Worm (Caenorhabditis elegans) whole organism, mixed stage, embryonic: ENCODE results near the gene M04B2.2.

ENCODE experiments used
- M03D4.4 ChIP-seq: sonication (generic microtip); optimal IDR thresholded peaks from 2 replicates; lab custom pipeline; 2017; ENCODE audit warnings: mild to moderate bottlenecking, missing genetic modification characterization, missing compliant biosample characterization
- bed-3 ChIP-seq: fragments of 200-800 bp; sonication (Bioruptor generic); optimal IDR thresholded peaks from 3 replicates; lab custom pipeline; 2018; ENCODE audit warnings: mild to moderate bottlenecking, missing genetic modification characterization, moderate library complexity, missing compliant biosample characterization
- blmp-1 ChIP-seq: fragments of 150-350 bp; optimal IDR thresholded peaks from 2 replicates; lab custom pipeline; 2014; ENCODE audit warnings: missing biosample characterization, missing genetic modification characterization
- ceh-39 ChIP-seq: fragments of 150-350 bp; optimal IDR thresholded peaks from 2 replicates; lab custom pipeline; 2014; ENCODE audit warnings: missing biosample characterization, missing genetic modification characterization
- ceh-83 ChIP-seq: fragments of 200-800 bp; sonication (Bioruptor generic); optimal IDR thresholded peaks from 2 replicates; lab custom pipeline; 2018; ENCODE audit warnings: mild to moderate bottlenecking, missing genetic modification characterization, missing compliant biosample characterization
- ces-1 ChIP-seq: fragments of 150-350 bp; optimal IDR thresholded peaks from 2 replicates; lab custom pipeline; 2014; ENCODE audit warnings: missing biosample characterization, missing genetic modification reagents, missing genetic modification characterization
- drap-1 ChIP-seq: fragments of 200-800 bp; sonication (Bioruptor generic); optimal IDR thresholded peaks from 3 replicates; lab custom pipeline; 2018; ENCODE audit warnings: mild to moderate bottlenecking, missing genetic modification characterization, missing compliant biosample characterization
- elt-1 ChIP-seq: sonication (generic microtip); optimal IDR thresholded peaks from 2 replicates; lab custom pipeline; 2017; ENCODE audit warnings: missing genetic modification characterization, mild to moderate bottlenecking, missing compliant biosample characterization, antibody characterized with exemption, moderate library complexity, borderline replicate concordance; ENCODE audit not compliant: insufficient read depth
- flh-1 ChIP-seq: fragments of 200-800 bp; sonication (Bioruptor generic); optimal IDR thresholded peaks from 2 replicates; lab custom pipeline; 2018; ENCODE audit warnings: mild to moderate bottlenecking, missing genetic modification characterization, moderate library complexity, missing compliant biosample characterization
- hlh-1 ChIP-seq: fragments of 150-350 bp; optimal IDR thresholded peaks from 2 replicates; lab custom pipeline; 2014; ENCODE audit warnings: missing biosample characterization, missing genetic modification reagents, missing genetic modification characterization
- lin-13 ChIP-seq: fragments of 150-350 bp; optimal IDR thresholded peaks from 2 replicates; lab custom pipeline; 2014; ENCODE audit warnings: missing biosample characterization, missing genetic modification characterization
- lin-32 ChIP-seq: fragments of 200-800 bp; sonication (Bioruptor generic); optimal IDR thresholded peaks from 2 replicates; lab custom pipeline; 2018; ENCODE audit warnings: mild to moderate bottlenecking, missing genetic modification characterization, missing compliant biosample characterization
- lsy-2 ChIP-seq: fragments of 150-350 bp; optimal IDR thresholded peaks from 2 replicates; lab custom pipeline; 2014; ENCODE audit warnings: missing biosample characterization, missing genetic modification characterization
- mab-5 ChIP-seq: fragments of 150-350 bp; optimal IDR thresholded peaks from 2 replicates; lab custom pipeline; 2014; ENCODE audit warnings: missing biosample characterization, missing genetic modification characterization
- mep-1 ChIP-seq: fragments of 150-350 bp; optimal IDR thresholded peaks from 2 replicates; lab custom pipeline; 2017; ENCODE audit warnings: missing biosample characterization, missing genetic modification reagents, missing genetic modification characterization, inconsistent platforms
- mls-2 ChIP-seq: sonication (generic microtip); optimal IDR thresholded peaks from 2 replicates; lab custom pipeline; 2016; ENCODE audit warnings: mild to moderate bottlenecking, missing genetic modification characterization, moderate library complexity, missing compliant biosample characterization
- nhr-12 ChIP-seq: fragments of 150-350 bp; optimal IDR thresholded peaks from 2 replicates; lab custom pipeline; 2014; ENCODE audit warnings: missing biosample characterization, missing genetic modification characterization
- nhr-2 ChIP-seq: fragments of 150-350 bp; optimal IDR thresholded peaks from 2 replicates; lab custom pipeline; 2014; ENCODE audit warnings: missing biosample characterization, missing genetic modification characterization
- nhr-237 ChIP-seq: fragments of 150-350 bp; optimal IDR thresholded peaks from 2 replicates; lab custom pipeline; 2014; ENCODE audit warnings: missing biosample characterization, missing genetic modification characterization
- nhr-28 ChIP-seq: fragments of 150-350 bp; optimal IDR thresholded peaks from 2 replicates; lab custom pipeline; 2014; ENCODE audit warnings: missing biosample characterization, missing genetic modification characterization
- nhr-76 ChIP-seq: sonication (generic microtip); optimal IDR thresholded peaks from 2 replicates; lab custom pipeline; 2017; ENCODE audit warnings: missing biosample characterization, missing genetic modification characterization
- pha-4 ChIP-seq: fragments of 150-350 bp; optimal IDR thresholded peaks from 2 replicates; lab custom pipeline; 2018; ENCODE audit warnings: missing biosample characterization, missing genetic modification reagents, missing genetic modification characterization
- sem-2 ChIP-seq: fragments of 200-800 bp; sonication (Bioruptor generic); optimal IDR thresholded peaks from 2 replicates; lab custom pipeline; 2018; ENCODE audit warnings: mild to moderate bottlenecking, missing genetic modification characterization, missing compliant biosample characterization
- snpc-4 ChIP-seq: fragments of 150-350 bp; optimal IDR thresholded peaks from 2 replicates; lab custom pipeline; 2014; ENCODE audit warnings: missing biosample characterization, missing genetic modification characterization
- sptf-1 ChIP-seq: sonication (generic microtip); optimal IDR thresholded peaks from 2 replicates; lab custom pipeline; 2017; ENCODE audit warnings: mild to moderate bottlenecking, missing genetic modification characterization, moderate library complexity, missing compliant biosample characterization
- tbx-8 ChIP-seq: fragments of 200-800 bp; sonication (Bioruptor generic); optimal IDR thresholded peaks from 2 replicates; lab custom pipeline; 2018; ENCODE audit warnings: mild to moderate bottlenecking, missing genetic modification characterization, moderate library complexity, missing compliant biosample characterization
- unc-120 ChIP-seq: sonication (generic microtip); optimal IDR thresholded peaks from 2 replicates; lab custom pipeline; 2017; ENCODE audit warnings: missing genetic modification characterization, missing compliant biosample characterization; ENCODE audit not compliant: poor library complexity, severe bottlenecking
- unc-62 ChIP-seq: fragments of 150-350 bp; optimal IDR thresholded peaks from 2 replicates; lab custom pipeline; 2014; ENCODE audit warnings: missing biosample characterization, missing genetic modification reagents, missing genetic modification characterization
- zip-8 ChIP-seq: fragments of 150-350 bp; optimal IDR thresholded peaks from 2 replicates; lab custom pipeline; 2014; ENCODE audit warnings: missing biosample characterization, missing genetic modification characterization
- ztf-11 ChIP-seq: fragments of 150-350 bp; optimal IDR thresholded peaks from 2 replicates; lab custom pipeline; 2014; ENCODE audit warnings: missing biosample characterization, missing genetic modification characterization

The M04B2.2 gene

DNA sequence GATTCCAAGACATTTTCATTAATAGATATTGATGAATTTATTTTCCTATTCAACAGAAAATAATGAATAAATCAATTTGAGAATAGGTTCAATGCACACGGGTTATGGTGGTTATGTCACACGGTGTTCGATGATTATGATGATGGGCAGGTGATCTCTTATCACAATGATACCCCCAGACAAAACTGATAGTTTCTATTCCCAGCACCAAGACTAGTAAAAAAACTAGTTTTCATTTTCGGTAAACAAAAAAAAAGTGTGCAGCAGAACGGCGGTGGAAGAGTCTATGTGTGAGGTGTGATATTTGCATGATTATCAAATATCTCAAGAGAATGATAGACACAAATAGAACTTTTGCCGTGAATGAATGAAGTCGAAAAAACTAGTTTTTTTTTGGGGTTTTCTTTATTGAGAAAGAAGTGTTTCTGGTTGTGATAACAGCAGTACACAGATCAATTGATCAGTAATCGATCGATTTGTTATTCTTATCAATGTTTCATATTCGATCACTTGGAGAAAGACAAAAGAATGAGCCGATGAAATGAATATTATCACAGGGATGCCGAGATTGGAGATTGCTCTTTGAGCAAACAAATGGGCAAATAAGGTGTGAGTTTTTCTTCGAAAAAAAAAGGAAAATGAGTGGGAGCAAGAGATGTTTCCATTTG, 39.8 kb upstream of the M04B2.2 start:
- TF ChIP-seq ceh-39 (tag; lab: Kevin White, UChicago) (no peak), sptf-1 (tag; lab: Kevin White, UChicago) (no peak), zip-8 (no peak), lin-32 (GFP tag; lab: Kevin White, UChicago) (no peak), sem-2 (no peak), drap-1 (GFP tag; lab: Kevin White, UChicago) (no peak)

DNA sequence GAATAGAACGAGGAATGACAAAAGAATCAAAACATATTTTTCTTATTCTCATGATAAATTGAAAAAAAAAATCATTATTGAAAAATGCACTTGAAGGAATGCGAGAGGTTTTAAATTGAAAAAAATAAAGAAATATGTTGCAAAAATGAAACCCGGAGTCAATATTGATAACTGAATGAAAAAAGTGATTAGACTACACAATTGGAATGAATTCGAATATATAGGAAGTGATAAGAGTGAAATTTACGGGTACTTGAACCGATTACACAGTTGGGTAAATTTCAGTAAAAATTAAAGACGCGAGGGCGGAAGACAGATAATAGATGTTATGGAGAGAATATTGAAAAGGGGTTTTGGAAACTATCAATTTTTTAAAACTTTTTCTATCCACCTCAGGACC, 38.8 kb upstream of the M04B2.2 start:
- TF ChIP-seq ces-1 (GFP tag; lab: Kevin White, UChicago), result no peak
- TF ChIP-seq lin-32 (GFP tag; lab: Kevin White, UChicago), result no peak
- no peak for TF ChIP-seq nhr-12
- no peak for TF ChIP-seq blmp-1 (tag; lab: Kevin White, UChicago)
- TF ChIP-seq nhr-76 (tag; lab: Kevin White, UChicago), result no peak
- no peak for TF ChIP-seq unc-62 (GFP tag; lab: Kevin White, UChicago)
- TF ChIP-seq hlh-1 (tag; lab: Kevin White, UChicago), result no peak
- no peak for TF ChIP-seq sptf-1 (tag; lab: Kevin White, UChicago)
- TF ChIP-seq drap-1 (GFP tag; lab: Kevin White, UChicago), result no peak
- TF ChIP-seq, all 35 proteins: peak for 0

DNA sequence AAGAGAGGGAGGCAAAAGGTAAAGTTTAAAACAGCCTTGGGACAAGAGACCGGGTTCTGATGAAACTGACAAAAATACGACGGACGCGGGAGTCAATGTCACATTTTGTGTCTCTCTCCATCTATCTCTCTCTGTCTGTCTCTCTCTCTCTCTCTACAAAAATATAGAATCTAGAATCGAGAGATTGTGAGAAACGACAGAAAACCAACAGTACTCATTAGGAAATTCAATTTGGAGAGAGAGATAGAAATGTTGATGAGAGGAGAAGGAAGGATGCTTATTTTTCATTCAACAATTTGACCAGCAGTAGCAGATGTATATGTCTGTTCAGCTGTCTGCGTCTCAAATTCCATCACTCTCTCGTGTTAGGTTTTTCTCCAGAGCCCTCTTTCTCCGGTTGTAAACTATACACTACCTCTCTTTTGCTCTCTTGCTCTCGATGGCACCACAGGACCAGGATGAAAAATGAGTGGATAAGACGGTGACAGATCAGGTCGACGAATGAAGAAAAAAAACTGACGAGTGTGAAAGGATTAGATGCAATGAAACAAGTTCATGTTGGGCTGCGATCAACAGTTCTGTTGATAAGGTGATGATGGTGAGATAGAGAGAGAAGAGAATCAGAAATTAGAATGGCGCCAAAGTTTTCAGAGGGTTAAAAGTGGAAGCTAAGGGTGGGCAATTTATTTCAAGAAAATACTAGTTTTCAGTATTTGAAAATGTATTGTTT, 38.1 kb upstream of the M04B2.2 start:
- TF ChIP-seq drap-1 (GFP tag; lab: Kevin White, UChicago), result no peak
- no peak for TF ChIP-seq lin-32 (GFP tag; lab: Kevin White, UChicago)
- no peak for TF ChIP-seq mls-2 (tag; lab: Kevin White, UChicago)
- TF ChIP-seq tbx-8 (GFP tag; lab: Kevin White, UChicago), result no peak
- peak; percentile 47 for TF ChIP-seq hlh-1 (tag; lab: Kevin White, UChicago)
- no peak for TF ChIP-seq sptf-1 (tag; lab: Kevin White, UChicago)
- no peak for TF ChIP-seq nhr-237 (tag; lab: Kevin White, UChicago)
- no peak for TF ChIP-seq elt-1 (tag; lab: Kevin White, UChicago)
- TF ChIP-seq lsy-2, result no peak
- TF ChIP-seq unc-120 (tag; lab: Kevin White, UChicago), result peak; percentile 72
- TF ChIP-seq M03D4.4 (tag; lab: Kevin White, UChicago), result no peak
- no peak for TF ChIP-seq zip-8
- TF ChIP-seq pha-4 (tag; lab: Kevin White, UChicago), result no peak
- TF ChIP-seq nhr-28 (tag; lab: Kevin White, UChicago), result no peak
- TF ChIP-seq nhr-2 (tag; lab: Kevin White, UChicago), result no peak
- no peak for TF ChIP-seq flh-1 (GFP tag; lab: Kevin White, UChicago)
- TF ChIP-seq mep-1 (tag; lab: Kevin White, UChicago), result no peak
- TF ChIP-seq mab-5 (tag; lab: Kevin White, UChicago), result no peak
- TF ChIP-seq sem-2, result no peak
- TF ChIP-seq unc-62 (GFP tag; lab: Kevin White, UChicago), result peak; percentile 66
- TF ChIP-seq lin-13, result no peak
- no peak for TF ChIP-seq snpc-4 (tag; lab: Kevin White, UChicago)
- TF ChIP-seq ceh-39 (tag; lab: Kevin White, UChicago), result no peak
- TF ChIP-seq ztf-11 (tag; lab: Kevin White, UChicago), result no peak
- no peak for TF ChIP-seq bed-3 (GFP tag; lab: Kevin White, UChicago)
- TF ChIP-seq, all 35 proteins: peak for 3

DNA sequence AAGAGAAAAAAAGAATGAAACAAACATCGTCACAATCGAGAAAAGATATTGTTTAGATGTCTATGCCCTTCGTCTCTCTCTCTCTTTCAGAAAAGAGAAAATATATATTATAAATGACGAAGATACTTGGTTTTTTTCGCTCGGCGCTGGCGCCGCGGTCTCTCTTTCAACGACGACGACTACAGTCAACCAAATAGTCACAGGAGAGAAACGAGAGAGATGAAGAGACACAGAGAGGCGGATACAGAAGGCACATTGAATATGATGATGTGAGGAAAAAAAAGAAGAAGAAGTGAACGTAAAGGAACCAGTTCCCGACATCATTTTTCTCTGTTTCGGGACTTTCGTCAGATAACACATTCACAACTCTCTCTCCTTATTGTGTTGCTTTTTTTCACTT, 36.4 kb upstream of the M04B2.2 start:
- TF ChIP-seq blmp-1 (tag; lab: Kevin White, UChicago) (no peak), flh-1 (GFP tag; lab: Kevin White, UChicago) (no peak), lsy-2 (no peak), mls-2 (tag; lab: Kevin White, UChicago) (no peak), ceh-83 (GFP tag; lab: Kevin White, UChicago) (no peak)
